Worm (Caenorhabditis elegans) whole organism, late embryonic: ENCODE data around the gene W02C12.2.

Experiments used
- F13H6.1 ChIP-seq: sonication (generic microtip); optimal IDR thresholded peaks from 2 replicates; lab custom pipeline; 2016; ENCODE audit warnings: missing genetic modification characterization, missing compliant biosample characterization
- ceh-45 ChIP-seq: fragments of 200-800 bp; sonication (Bioruptor generic); IDR thresholded peaks from 2 replicates; pipeline ENCODE4 v1.3.6; 2022; ENCODE audit warnings: missing genetic modification reagents, missing genetic modification characterization, missing compliant biosample characterization
- ceh-48 ChIP-seq: sonication (generic microtip); optimal IDR thresholded peaks from 2 replicates; lab custom pipeline; 2016; ENCODE audit warnings: missing genetic modification characterization, inconsistent platforms, missing compliant biosample characterization
- che-1 ChIP-seq: sonication (generic microtip); optimal IDR thresholded peaks from 2 replicates; lab custom pipeline; 2016; ENCODE audit warnings: mild to moderate bottlenecking, missing genetic modification characterization, missing compliant biosample characterization
- fkh-10 ChIP-seq: fragments of 150-350 bp; optimal IDR thresholded peaks from 2 replicates; lab custom pipeline; 2014; ENCODE audit warnings: missing biosample characterization, missing genetic modification reagents, missing genetic modification characterization
- nhr-11 ChIP-seq: fragments of 150-350 bp; optimal IDR thresholded peaks from 2 replicates; lab custom pipeline; 2014; ENCODE audit warnings: missing biosample characterization, missing genetic modification characterization
- npax-4 ChIP-seq: sonication (generic microtip); optimal IDR thresholded peaks from 2 replicates; lab custom pipeline; 2016; ENCODE audit warnings: missing genetic modification characterization, missing compliant biosample characterization
- pat-9 ChIP-seq: fragments of 200-800 bp; sonication (Bioruptor generic); optimal IDR thresholded peaks from 2 replicates; lab custom pipeline; 2018; ENCODE audit warnings: mild to moderate bottlenecking, missing genetic modification characterization, moderate library complexity, missing compliant biosample characterization
- pha-2 ChIP-seq: sonication (generic microtip); optimal IDR thresholded peaks from 2 replicates; lab custom pipeline; 2017; ENCODE audit warnings: mild to moderate bottlenecking, missing genetic modification characterization, missing compliant biosample characterization
- pqm-1 ChIP-seq: sonication (generic microtip); optimal IDR thresholded peaks from 2 replicates; lab custom pipeline; 2016; ENCODE audit warnings: missing genetic modification characterization, missing compliant biosample characterization
- sdc-2 ChIP-seq: sonication (generic microtip); optimal IDR thresholded peaks from 2 replicates; lab custom pipeline; 2016; ENCODE audit warnings: missing genotype, missing genetic modification characterization, missing compliant biosample characterization
- tbx-2 ChIP-seq: sonication (generic microtip); optimal IDR thresholded peaks from 2 replicates; lab custom pipeline; 2016; ENCODE audit warnings: missing genetic modification characterization, missing compliant biosample characterization
- tbx-7 ChIP-seq: sonication (generic microtip); optimal IDR thresholded peaks from 2 replicates; lab custom pipeline; 2016; ENCODE audit warnings: missing genotype, missing genetic modification characterization, missing compliant biosample characterization

- TF ChIP-seq tbx-7 (tag; lab: Kevin White, UChicago) (no peak), fkh-10 (GFP tag; lab: Kevin White, UChicago) (no peak), pha-2 (tag; lab: Kevin White, UChicago) (no peak), ceh-48 (tag; lab: Kevin White, UChicago) (no peak), npax-4 (no peak), ceh-45 (no peak), nhr-11 (tag; lab: Kevin White, UChicago) (no peak), che-1 (tag; lab: Kevin White, UChicago) (no peak), tbx-2 (no peak), F13H6.1 (no peak), sdc-2 (tag; lab: Kevin White, UChicago) (no peak), pat-9 (tag; lab: Kevin White, UChicago) (no peak), pqm-1 (no peak)
Measured at ce11 chrIV:3999662-4000061, 8.1 kb downstream of the W02C12.2 start.
